Fruit fly (Drosophila melanogaster) whole organism, prepupa: ENCODE data around the gene Fie.

Experiments used
- Blimp-1 ChIP-seq: fragments of 200-800 bp; sonication (Bioruptor generic); optimal IDR thresholded peaks from 3 replicates; lab custom pipeline; 2017; ENCODE audit warnings: missing biosample characterization, missing genetic modification characterization, mild to moderate bottlenecking, moderate library complexity, missing genetic modification reagents
- CG10669 ChIP-seq: fragments of 200-800 bp; sonication (Bioruptor generic); optimal IDR thresholded peaks from 3 replicates; lab custom pipeline; 2018; ENCODE audit warnings: missing biosample characterization, mild to moderate bottlenecking, missing genetic modification characterization, moderate library complexity
- CG11294 ChIP-seq: fragments of 200-800 bp; sonication (Bioruptor generic); IDR thresholded peaks from 2 replicates; pipeline ENCODE4 v1.3.6; 2022; ENCODE audit warnings: missing biosample characterization, missing genetic modification characterization
- CG11762 ChIP-seq: fragments of 200-800 bp; sonication (Bioruptor generic); optimal IDR thresholded peaks from 3 replicates; lab custom pipeline; 2016; ENCODE audit warnings: missing biosample characterization, missing genetic modification characterization; ENCODE audit not compliant: insufficient read depth
- CG11902 ChIP-seq: fragments of 200-800 bp; sonication (Bioruptor generic); optimal IDR thresholded peaks from 3 replicates; lab custom pipeline; 2016; ENCODE audit warnings: missing biosample characterization, missing genetic modification characterization
- CG16779 ChIP-seq: fragments of 200-800 bp; sonication (Bioruptor generic); optimal IDR thresholded peaks from 3 replicates; lab custom pipeline; 2017; ENCODE audit warnings: missing biosample characterization, mild to moderate bottlenecking, missing genetic modification characterization
- CG3032 ChIP-seq: fragments of 200-800 bp; optimal IDR thresholded peaks from 2 replicates; lab custom pipeline; 2019; ENCODE audit warnings: missing biosample characterization, mild to moderate bottlenecking, missing genetic modification characterization, moderate library complexity
- CG31627 ChIP-seq: fragments of 200-800 bp; sonication (Bioruptor generic); optimal IDR thresholded peaks from 3 replicates; lab custom pipeline; 2016; ENCODE audit warnings: missing biosample characterization, missing genetic modification characterization
- CG34406 ChIP-seq: fragments of 200-800 bp; sonication (Bioruptor generic); optimal IDR thresholded peaks from 3 replicates; lab custom pipeline; 2016; ENCODE audit warnings: missing biosample characterization, missing genetic modification characterization
- CG3919 ChIP-seq: fragments of 200-800 bp; sonication (Bioruptor generic); optimal IDR thresholded peaks from 3 replicates; lab custom pipeline; 2016; ENCODE audit warnings: missing biosample characterization, missing genetic modification characterization
- CG6276 ChIP-seq: fragments of 200-800 bp; sonication (Bioruptor generic); optimal IDR thresholded peaks from 2 replicates; lab custom pipeline; 2017; ENCODE audit warnings: missing biosample characterization, mild to moderate bottlenecking, missing genetic modification characterization
- CG6792 ChIP-seq: fragments of 200-800 bp; sonication (Bioruptor generic); optimal IDR thresholded peaks from 3 replicates; lab custom pipeline; 2016; ENCODE audit warnings: missing biosample characterization, missing genetic modification characterization
- CG6808 ChIP-seq: fragments of 200-800 bp; sonication (Bioruptor generic); optimal IDR thresholded peaks from 3 replicates; lab custom pipeline; 2017; ENCODE audit warnings: missing biosample characterization, missing genetic modification characterization, mild to moderate bottlenecking, moderate library complexity, missing genetic modification reagents
- CG6854 ChIP-seq: fragments of 200-800 bp; sonication (Bioruptor generic); optimal IDR thresholded peaks from 2 replicates; lab custom pipeline; 2017; ENCODE audit warnings: missing biosample characterization, mild to moderate bottlenecking, missing genetic modification characterization
- CG7368 ChIP-seq: fragments of 200-800 bp; sonication (Bioruptor generic); optimal IDR thresholded peaks from 3 replicates; lab custom pipeline; 2016; ENCODE audit warnings: missing biosample characterization, missing genetic modification characterization
- CG8119 ChIP-seq: fragments of 200-800 bp; sonication (Bioruptor generic); IDR thresholded peaks from 3 replicates; pipeline ENCODE4 v1.3.6; 2022; ENCODE audit warnings: missing biosample characterization, missing genetic modification characterization
- CG8319 ChIP-seq: fragments of 200-800 bp; sonication (Bioruptor generic); optimal IDR thresholded peaks from 3 replicates; lab custom pipeline; 2016; ENCODE audit warnings: missing biosample characterization, missing genetic modification characterization
- CG8632 ChIP-seq: fragments of 200-800 bp; sonication (Bioruptor generic); optimal IDR thresholded peaks from 3 replicates; lab custom pipeline; 2016; ENCODE audit warnings: missing biosample characterization, missing genetic modification characterization
- CG9139 ChIP-seq: fragments of 200-800 bp; sonication (Bioruptor generic); optimal IDR thresholded peaks from 3 replicates; lab custom pipeline; 2017; ENCODE audit warnings: missing biosample characterization, mild to moderate bottlenecking, missing genetic modification characterization
- Eip75B ChIP-seq: fragments of 200-800 bp; sonication (Bioruptor generic); optimal IDR thresholded peaks from 3 replicates; lab custom pipeline; 2016; ENCODE audit warnings: missing biosample characterization, missing genetic modification characterization
- Eip78C ChIP-seq: fragments of 200-800 bp; sonication (Bioruptor generic); peaks from one replicate; lab custom pipeline; 2016; ENCODE audit warnings: missing biosample characterization, missing genetic modification characterization
- Eip93F ChIP-seq: fragments of 200-800 bp; sonication (Bioruptor generic); optimal IDR thresholded peaks from 2 replicates; lab custom pipeline; 2016; ENCODE audit warnings: missing biosample characterization, mild to moderate bottlenecking, missing genetic modification characterization
- Gug ChIP-seq: fragments of 200-800 bp; sonication (Bioruptor generic); IDR thresholded peaks from 2 replicates; pipeline ENCODE4 v1.3.6; 2022; ENCODE audit warnings: missing biosample characterization, missing genetic modification characterization
- Hr38 ChIP-seq: sonication (Bioruptor generic); optimal IDR thresholded peaks from 2 replicates; lab custom pipeline; 2016; ENCODE audit warnings: missing biosample characterization, missing genetic modification characterization
- Hr39 ChIP-seq: fragments of 200-800 bp; sonication (Bioruptor generic); optimal IDR thresholded peaks from 2 replicates; lab custom pipeline; 2016; ENCODE audit warnings: missing biosample characterization, missing genetic modification characterization
- Hr4 ChIP-seq: fragments of 200-800 bp; sonication (Bioruptor generic); optimal IDR thresholded peaks from 3 replicates; lab custom pipeline; 2016; ENCODE audit warnings: missing biosample characterization, missing genetic modification characterization
- Lpt ChIP-seq: fragments of 200-800 bp; sonication (Bioruptor generic); optimal IDR thresholded peaks from 3 replicates; lab custom pipeline; 2016; ENCODE audit warnings: missing biosample characterization, missing genetic modification characterization
- Met ChIP-seq: fragments of 200-800 bp; sonication (Bioruptor generic); optimal IDR thresholded peaks from 3 replicates; lab custom pipeline; 2016; ENCODE audit warnings: missing biosample characterization, missing genetic modification characterization
- OdsH ChIP-seq: fragments of 200-800 bp; sonication (Bioruptor generic); optimal IDR thresholded peaks from 3 replicates; lab custom pipeline; 2016; ENCODE audit warnings: missing biosample characterization, missing genetic modification characterization
- Smox ChIP-seq: fragments of 200-800 bp; sonication (Bioruptor generic); optimal IDR thresholded peaks from 3 replicates; lab custom pipeline; 2016; ENCODE audit warnings: missing biosample characterization, missing genetic modification characterization
- Sox102F ChIP-seq: fragments of 200-800 bp; sonication (Bioruptor generic); optimal IDR thresholded peaks from 2 replicates; lab custom pipeline; 2016; ENCODE audit warnings: missing biosample characterization, mild to moderate bottlenecking, missing genetic modification characterization
- Sox14 ChIP-seq: fragments of 200-800 bp; sonication (Bioruptor generic); optimal IDR thresholded peaks from 3 replicates; lab custom pipeline; 2016; ENCODE audit warnings: missing biosample characterization, missing genetic modification characterization
- Sox15 ChIP-seq: fragments of 200-800 bp; sonication (Bioruptor generic); optimal IDR thresholded peaks from 3 replicates; lab custom pipeline; 2016; ENCODE audit warnings: missing biosample characterization, missing genetic modification characterization
- achi ChIP-seq: fragments of 200-800 bp; sonication (Bioruptor generic); optimal IDR thresholded peaks from 3 replicates; lab custom pipeline; 2016; ENCODE audit warnings: missing biosample characterization, missing genetic modification characterization
- dac ChIP-seq: fragments of 200-800 bp; sonication (Bioruptor generic); optimal IDR thresholded peaks from 2 replicates; lab custom pipeline; 2017; ENCODE audit warnings: missing biosample characterization, mild to moderate bottlenecking, missing genetic modification characterization
- dsx ChIP-seq: fragments of 200-800 bp; optimal IDR thresholded peaks from 3 replicates; lab custom pipeline; 2019; ENCODE audit warnings: missing biosample characterization, mild to moderate bottlenecking, missing genetic modification characterization, moderate library complexity; ENCODE audit not compliant: poor library complexity, severe bottlenecking
- eg ChIP-seq: fragments of 200-800 bp; sonication (Bioruptor generic); IDR thresholded peaks from 3 replicates; pipeline ENCODE4 v1.3.6; 2022; ENCODE audit warnings: missing biosample characterization, missing genetic modification characterization
- esn ChIP-seq: fragments of 200-800 bp; sonication (Bioruptor generic); optimal IDR thresholded peaks from 2 replicates; lab custom pipeline; 2016; ENCODE audit warnings: missing biosample characterization, mild to moderate bottlenecking, missing genetic modification characterization, moderate library complexity
- fd59A ChIP-seq: fragments of 200-800 bp; sonication (Bioruptor generic); optimal IDR thresholded peaks from 2 replicates; lab custom pipeline; 2017; ENCODE audit warnings: missing biosample characterization, mild to moderate bottlenecking, missing genetic modification characterization, missing genetic modification reagents
- fd85E ChIP-seq: fragments of 200-800 bp; sonication (Bioruptor generic); optimal IDR thresholded peaks from 3 replicates; lab custom pipeline; 2016; ENCODE audit warnings: missing biosample characterization, missing genetic modification characterization
- fkh ChIP-seq: fragments of 200-800 bp; sonication (Bioruptor generic); optimal IDR thresholded peaks from 3 replicates; lab custom pipeline; 2017; ENCODE audit warnings: missing biosample characterization, mild to moderate bottlenecking, missing genetic modification characterization, moderate library complexity
- lz ChIP-seq: fragments of 200-800 bp; sonication (Bioruptor generic); optimal IDR thresholded peaks from 3 replicates; lab custom pipeline; 2016; ENCODE audit warnings: missing biosample characterization, missing genetic modification characterization
- net ChIP-seq: fragments of 200-800 bp; sonication (Bioruptor generic); optimal IDR thresholded peaks from 3 replicates; lab custom pipeline; 2016; ENCODE audit warnings: missing biosample characterization, missing genetic modification characterization
- pdm3 ChIP-seq: fragments of 200-800 bp; sonication (Bioruptor generic); optimal IDR thresholded peaks from 3 replicates; lab custom pipeline; 2016; ENCODE audit warnings: missing biosample characterization, missing genetic modification characterization
- salr ChIP-seq, 2 experiments: fragments of 200-800 bp; sonication (Bioruptor generic); optimal IDR thresholded peaks; 3 replicates each; lab custom pipeline; 2016 to 2018; ENCODE audit warnings: missing biosample characterization in 2 of 2, missing genetic modification characterization in 2 of 2, mild to moderate bottlenecking in 1 of 2
- spab ChIP-seq: fragments of 200-800 bp; sonication (Bioruptor generic); optimal IDR thresholded peaks from 2 replicates; lab custom pipeline; 2017; ENCODE audit warnings: missing biosample characterization, mild to moderate bottlenecking, missing genetic modification characterization, missing genetic modification reagents
- ss ChIP-seq, 2 experiments: fragments of 200-800 bp; sonication (Bioruptor generic); optimal IDR thresholded peaks; 2 replicates in 1 of 2; 3 replicates in 1 of 2; lab custom pipeline; 2017 to 2018; ENCODE audit warnings: mild to moderate bottlenecking in 2 of 2, missing biosample characterization in 2 of 2, missing genetic modification characterization in 2 of 2, moderate library complexity in 1 of 2
- svp ChIP-seq: fragments of 200-800 bp; sonication (Bioruptor generic); peaks from one replicate; lab custom pipeline; 2016; ENCODE audit warnings: missing biosample characterization, missing genetic modification characterization
- topi ChIP-seq: fragments of 200-800 bp; sonication (Bioruptor generic); optimal IDR thresholded peaks from 3 replicates; lab custom pipeline; 2016; ENCODE audit warnings: missing biosample characterization, missing genetic modification characterization
- vri ChIP-seq: fragments of 200-800 bp; sonication (Bioruptor generic); optimal IDR thresholded peaks from 3 replicates; lab custom pipeline; 2016; ENCODE audit warnings: missing biosample characterization, mild to moderate bottlenecking, missing genetic modification characterization

Fie gene

dm6 chr3L:3928205-3928942 is 36.0 kb downstream of the Fie start:
- TF ChIP-seq eg (GFP tag; lab: Robert Waterston, UW) (peak; percentile 80), pdm3 (GFP tag; lab: Kevin White, UChicago) (peak; percentile 88), CG3919 (GFP tag; lab: Kevin White, UChicago) (peak; percentile 80), vri (peak; percentile 92), Gug (GFP tag; lab: Robert Waterston, UW) (peak; percentile 70), CG9139 (GFP tag; lab: Kevin White, UChicago) (no peak), Lpt (GFP tag; lab: Kevin White, UChicago) (peak; percentile 53), CG31627 (GFP tag; lab: Kevin White, UChicago) (peak; percentile 95), fkh (GFP tag; lab: Kevin White, UChicago) (peak; percentile 55), Eip75B (GFP tag; lab: Kevin White, UChicago) (peak; percentile 74), dsx (GFP tag; lab: Kevin White, UChicago) (peak; percentile 60), CG6854 (GFP tag; lab: Kevin White, UChicago) (no peak), Eip93F (GFP tag; lab: Kevin White, UChicago) (peak; percentile 69), CG8319 (GFP tag; lab: Kevin White, UChicago) (peak; percentile 71), Eip78C (peak; percentile 93), svp (GFP tag; lab: Kevin White, UChicago) (peak; percentile 96), ss (GFP tag; optimal IDR thresholded peaks at IDR 0.05; lab: Kevin White, UChicago) (peak in 1 of 2 experiments; percentile 35), CG34406 (GFP tag; lab: Kevin White, UChicago) (peak; percentile 91), esn (GFP tag; lab: Kevin White, UChicago) (peak; percentile 92), Hr39 (GFP tag; lab: Kevin White, UChicago) (peak; percentile 95), spab (peak; percentile 27), Sox102F (GFP tag; lab: Kevin White, UChicago) (peak; percentile 91), CG11762 (GFP tag; lab: Kevin White, UChicago) (peak; percentile 62), CG7368 (GFP tag; lab: Kevin White, UChicago) (peak; percentile 73), net (GFP tag; lab: Kevin White, UChicago) (peak; percentile 80), OdsH (GFP tag; lab: Kevin White, UChicago) (peak; percentile 86), CG6808 (GFP tag; lab: Kevin White, UChicago) (peak; percentile 29), CG16779 (peak; percentile 16), CG6792 (GFP tag; lab: Kevin White, UChicago) (peak; percentile 85), CG11294 (GFP tag; lab: Robert Waterston, UW) (peak; percentile 37; the same call in 1 of the 2 replicates), Sox14 (GFP tag; lab: Kevin White, UChicago) (peak; percentile 90), CG3032 (tag; lab: Kevin White, UChicago) (no peak), Hr4 (GFP tag; lab: Kevin White, UChicago) (peak; percentile 78), Met (GFP tag; lab: Kevin White, UChicago) (peak; percentile 93), Blimp-1 (peak; percentile 63), fd85E (GFP tag; lab: Kevin White, UChicago) (peak; percentile 18), lz (GFP tag; lab: Kevin White, UChicago) (peak; percentile 85), CG10669 (GFP tag; lab: Kevin White, UChicago) (peak; percentile 60), CG6276 (GFP tag; lab: Kevin White, UChicago) (peak; percentile 53), Sox15 (GFP tag; lab: Kevin White, UChicago) (peak; percentile 86), salr (GFP tag; optimal IDR thresholded peaks at IDR 0.05; lab: Kevin White, UChicago) (peak; percentile 51 to 62), achi (GFP tag; lab: Kevin White, UChicago) (peak; percentile 84), CG8119 (GFP tag; lab: Robert Waterston, UW) (peak; percentile 82), topi (peak; percentile 86), fd59A (GFP tag; lab: Kevin White, UChicago) (peak; percentile 73), Hr38 (GFP tag; lab: Kevin White, UChicago) (no peak), CG8632 (GFP tag; lab: Kevin White, UChicago) (peak; percentile 84), dac (GFP tag; lab: Kevin White, UChicago) (no peak), CG11902 (peak; percentile 83), Smox (GFP tag; lab: Kevin White, UChicago) (peak; percentile 90)
